Fruit fly (Drosophila melanogaster): ENCODE measurements around the gene eIF4B.

The eIF4B gene

DNA sequence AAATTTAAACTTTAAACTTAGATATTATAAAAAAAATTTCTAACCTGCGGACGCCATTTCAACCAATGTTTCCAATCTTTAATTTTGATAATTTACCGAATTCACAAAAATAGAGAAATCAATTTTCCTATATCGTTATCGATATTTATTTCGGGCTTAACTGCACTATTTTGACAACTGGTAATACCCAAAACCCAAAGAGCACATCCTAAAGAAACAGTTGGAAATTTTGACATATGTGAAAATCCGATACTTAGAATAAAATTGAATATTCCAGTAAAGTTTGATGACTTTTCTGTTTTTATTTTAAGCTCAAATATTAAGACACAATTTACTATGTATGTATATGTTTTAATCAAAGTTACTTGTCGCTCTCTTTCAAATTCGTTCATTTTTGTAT is at the start of gene eIF4B:
Gene eIF4B, minus strand, starts transcription at position 125 of the 400 bp plus-strand sequence.
- no peak for TF ChIP-seq CG9948 (tag; optimal IDR thresholded peaks at IDR 0.05)
- TF ChIP-seq Snoo (tag; optimal IDR thresholded peaks at IDR 0.05) = no peak
- no peak for TF ChIP-seq CG8301 (tag; optimal IDR thresholded peaks at IDR 0.05)
- TF ChIP-seq CG4496 (GFP tag; IDR thresholded peaks at IDR 0.05) = no peak
- no peak for TF ChIP-seq Pif1A (GFP tag; optimal IDR thresholded peaks at IDR 0.05)
- no peak for TF ChIP-seq CG12605 (GFP tag; IDR thresholded peaks at IDR 0.05)

DNA sequence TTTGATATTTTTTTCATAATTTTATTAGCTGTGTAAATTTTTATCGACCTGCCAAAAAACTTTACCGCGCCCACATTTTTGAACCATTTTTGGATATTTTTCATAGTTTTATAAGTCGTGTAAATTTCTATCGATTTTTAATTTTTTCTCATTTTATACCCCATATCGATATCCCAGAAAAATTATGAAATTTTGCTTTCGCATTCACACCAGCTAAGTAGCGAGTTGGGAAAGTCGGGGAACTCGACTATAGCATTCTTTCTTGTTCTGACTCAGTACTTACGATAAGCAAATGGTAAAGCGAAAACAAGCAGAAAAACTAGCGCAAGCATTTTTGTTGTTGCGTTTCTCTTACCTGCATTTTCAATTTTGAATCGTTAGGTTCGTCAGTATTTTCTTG is 2.4 kb upstream of the eIF4B start:
- TF ChIP-seq CG4496 (GFP tag; IDR thresholded peaks at IDR 0.05) (no peak), CG15710 (tag; optimal IDR thresholded peaks at IDR 0.05) (no peak), CG12605 (GFP tag; IDR thresholded peaks at IDR 0.05) (no peak), Pif1A (GFP tag; optimal IDR thresholded peaks at IDR 0.05) (no peak), rn (GFP tag; IDR thresholded peaks at IDR 0.05) (no peak), Snoo (tag; optimal IDR thresholded peaks at IDR 0.05) (no peak), CG9948 (tag; optimal IDR thresholded peaks at IDR 0.05) (no peak), CG8301 (tag; optimal IDR thresholded peaks at IDR 0.05) (no peak)

- TF ChIP-seq Snoo (tag; optimal IDR thresholded peaks at IDR 0.05) = no peak
- TF ChIP-seq rn (GFP tag; IDR thresholded peaks at IDR 0.05) = no peak
- TF ChIP-seq CG32121 (GFP tag; IDR thresholded peaks at IDR 0.05) = no peak
- TF ChIP-seq CG10348 (GFP tag; IDR thresholded peaks at IDR 0.05) = no peak
- TF ChIP-seq CG15710 (tag; optimal IDR thresholded peaks at IDR 0.05) = no peak
- no peak for TF ChIP-seq CG4496 (GFP tag; IDR thresholded peaks at IDR 0.05)
- TF ChIP-seq CG13204 (GFP tag; optimal IDR thresholded peaks at IDR 0.05) = no peak
- TF ChIP-seq CG12605 (GFP tag; IDR thresholded peaks at IDR 0.05) = no peak
- TF ChIP-seq CG8301 (tag; optimal IDR thresholded peaks at IDR 0.05) = no peak
- TF ChIP-seq EcR (GFP tag; optimal IDR thresholded peaks at IDR 0.05) = no peak
- no peak for TF ChIP-seq D1 (tag; optimal IDR thresholded peaks at IDR 0.05)
- TF ChIP-seq gl (tag; optimal IDR thresholded peaks at IDR 0.05) = no peak
- no peak for TF ChIP-seq Pif1B (GFP tag; optimal IDR thresholded peaks at IDR 0.05)
Measured at dm6 chr3L:27859261-27859840, 1.3 kb upstream of the eIF4B start.

All from whole organism, pupa.